Fruit fly (Drosophila melanogaster) whole organism, embryonic: Measurements from ENCODE around the gene CG18213.

Source experiments
- Awh ChIP-seq: fragments of 200-800 bp; sonication (Bioruptor generic); IDR thresholded peaks from 2 replicates; pipeline ENCODE4, ENCODE4 v1.3.6; 2022; ENCODE audit warnings: missing biosample characterization, missing genetic modification characterization
- BEAF-32 ChIP-seq: fragments of 200-800 bp; sonication (Bioruptor generic); optimal IDR thresholded peaks from 3 replicates; lab custom pipeline; 2017; ENCODE audit warnings: missing biosample characterization, missing genetic modification characterization, mild to moderate bottlenecking, moderate library complexity, missing genetic modification reagents
- Bteb2 ChIP-seq: fragments of 200-800 bp; sonication (Bioruptor generic); optimal IDR thresholded peaks from 2 replicates; lab custom pipeline; 2016; ENCODE audit warnings: missing biosample characterization, missing genetic modification characterization
- CG10147 ChIP-seq: fragments of 200-800 bp; sonication (Bioruptor generic); optimal IDR thresholded peaks from 2 replicates; lab custom pipeline; 2019; ENCODE audit warnings: missing biosample characterization, mild to moderate bottlenecking, missing genetic modification characterization, moderate library complexity
- CG11695 ChIP-seq: fragments of 200-800 bp; sonication (Bioruptor generic); IDR thresholded peaks from 3 replicates; pipeline ENCODE4 v1.3.6; 2022; ENCODE audit warnings: missing biosample characterization, missing genetic modification characterization
- CG12236 ChIP-seq: fragments of 200-800 bp; sonication (Bioruptor generic); optimal IDR thresholded peaks from 2 replicates; lab custom pipeline; 2016; ENCODE audit warnings: missing biosample characterization, missing genetic modification characterization
- CG12769 ChIP-seq: fragments of 200-800 bp; sonication (Bioruptor generic); optimal IDR thresholded peaks from 2 replicates; lab custom pipeline; 2019; ENCODE audit warnings: missing biosample characterization, mild to moderate bottlenecking, missing genetic modification characterization, moderate library complexity
- CG14965 ChIP-seq: fragments of 200-800 bp; sonication (Bioruptor generic); optimal IDR thresholded peaks from 2 replicates; lab custom pipeline; 2016; ENCODE audit warnings: missing biosample characterization, missing genetic modification characterization, borderline replicate concordance
- CG1602 ChIP-seq: fragments of 200-800 bp; sonication (Bioruptor generic); optimal IDR thresholded peaks from 3 replicates; lab custom pipeline; 2016; ENCODE audit warnings: missing biosample characterization, missing genetic modification characterization
- CG17829 ChIP-seq: fragments of 200-800 bp; optimal IDR thresholded peaks from 2 replicates; lab custom pipeline; 2019; ENCODE audit warnings: missing biosample characterization, mild to moderate bottlenecking, missing genetic modification characterization, moderate library complexity
- CG18262 ChIP-seq: fragments of 200-800 bp; optimal IDR thresholded peaks from 3 replicates; lab custom pipeline; 2019; ENCODE audit warnings: missing biosample characterization, mild to moderate bottlenecking, missing genetic modification characterization, moderate library complexity
- CG2202 ChIP-seq: fragments of 200-800 bp; sonication (Bioruptor generic); optimal IDR thresholded peaks from 2 replicates; lab custom pipeline; 2018; ENCODE audit warnings: missing biosample characterization, mild to moderate bottlenecking, missing genetic modification characterization
- CG3065 ChIP-seq: fragments of 200-800 bp; sonication (Bioruptor generic); optimal IDR thresholded peaks from 2 replicates; lab custom pipeline; 2016; ENCODE audit warnings: missing biosample characterization, missing genetic modification characterization
- CG32772 ChIP-seq: fragments of 200-800 bp; sonication (Bioruptor generic); IDR thresholded peaks from 2 replicates; pipeline ENCODE4 v1.3.6; 2022; ENCODE audit warnings: missing biosample characterization, missing genetic modification characterization
- CG5953 ChIP-seq: fragments of 200-800 bp; sonication (Bioruptor generic); IDR thresholded peaks from 2 replicates; pipeline ENCODE4 v1.3.6; 2022; ENCODE audit warnings: missing biosample characterization, missing genetic modification characterization
- CG6254 ChIP-seq: fragments of 200-800 bp; sonication (Bioruptor generic); optimal IDR thresholded peaks from 3 replicates; lab custom pipeline; 2017; ENCODE audit warnings: mild to moderate bottlenecking, missing biosample characterization, missing genetic modification reagents, missing genetic modification characterization
- CG6689 ChIP-seq: fragments of 200-800 bp; sonication (Bioruptor generic); IDR thresholded peaks from 2 replicates; pipeline ENCODE4 v1.3.6; 2022; ENCODE audit warnings: missing biosample characterization, missing genetic modification characterization
- CG6854 ChIP-seq: fragments of 200-800 bp; sonication (Bioruptor generic); optimal IDR thresholded peaks from 3 replicates; lab custom pipeline; 2017; ENCODE audit warnings: missing biosample characterization, mild to moderate bottlenecking, missing genetic modification characterization
- CG7372 ChIP-seq: fragments of 200-800 bp; sonication (Bioruptor generic); IDR thresholded peaks from 2 replicates; pipeline ENCODE4 v1.3.6; 2022; ENCODE audit warnings: missing biosample characterization, missing genetic modification characterization
- CG7928 ChIP-seq: fragments of 200-800 bp; sonication (Bioruptor generic); optimal IDR thresholded peaks from 2 replicates; lab custom pipeline; 2017; ENCODE audit warnings: missing biosample characterization, mild to moderate bottlenecking, missing genetic modification characterization
- Camta ChIP-seq: fragments of 200-800 bp; sonication (Bioruptor generic); optimal IDR thresholded peaks from 2 replicates; lab custom pipeline; 2016; ENCODE audit warnings: missing biosample characterization, missing genetic modification characterization
- CoRest ChIP-seq: fragments of 200-800 bp; sonication (Bioruptor generic); optimal IDR thresholded peaks from 3 replicates; lab custom pipeline; 2018; ENCODE audit warnings: missing biosample characterization, mild to moderate bottlenecking, missing genetic modification characterization, moderate library complexity
- Ets65A ChIP-seq: fragments of 200-800 bp; sonication (Bioruptor generic); peaks from one replicate; lab custom pipeline; 2016; ENCODE audit warnings: missing biosample characterization, missing genetic modification characterization
- HmgD ChIP-seq: fragments of 200-800 bp; sonication (Bioruptor generic); optimal IDR thresholded peaks from 3 replicates; lab custom pipeline; 2016; ENCODE audit warnings: missing biosample characterization, missing genetic modification characterization
- Lhr ChIP-seq: fragments of 200-800 bp; sonication (Bioruptor generic); optimal IDR thresholded peaks from 3 replicates; lab custom pipeline; 2017; ENCODE audit warnings: mild to moderate bottlenecking, missing biosample characterization, missing genetic modification reagents, missing genetic modification characterization
- Mad ChIP-seq: fragments of 200-800 bp; sonication (Bioruptor generic); optimal IDR thresholded peaks from 2 replicates; lab custom pipeline; 2016; ENCODE audit warnings: missing biosample characterization, missing genetic modification characterization
- Myb ChIP-seq: fragments of 200-800 bp; sonication (Bioruptor generic); optimal IDR thresholded peaks from 2 replicates; lab custom pipeline; 2016; ENCODE audit warnings: missing biosample characterization, missing genetic modification characterization
- NK7.1 ChIP-seq: fragments of 200-800 bp; sonication (Bioruptor generic); optimal IDR thresholded peaks from 3 replicates; lab custom pipeline; 2016; ENCODE audit warnings: missing biosample characterization, missing genetic modification characterization
- Ravus ChIP-seq: fragments of 200-800 bp; sonication (Bioruptor generic); IDR thresholded peaks from 2 replicates; pipeline ENCODE4 v1.3.6; 2022; ENCODE audit warnings: missing biosample characterization, missing genetic modification characterization
- abd-A ChIP-seq: fragments of 200-800 bp; sonication (Bioruptor generic); optimal IDR thresholded peaks from 3 replicates; lab custom pipeline; 2019; ENCODE audit warnings: missing biosample characterization, mild to moderate bottlenecking, missing genetic modification characterization, moderate library complexity
- ato ChIP-seq: fragments of 200-800 bp; sonication (Bioruptor generic); IDR thresholded peaks from 2 replicates; pipeline ENCODE4 v1.3.6; 2022; ENCODE audit warnings: missing biosample characterization, missing genetic modification characterization; ENCODE audit not compliant: partially characterized antibody
- cad ChIP-seq: fragments of >200 bp; optimal IDR thresholded peaks from 2 replicates; lab custom pipeline; 2017; ENCODE audit warnings: missing biosample characterization, missing genetic modification characterization
- crp ChIP-seq, 2 experiments: fragments of 200-800 bp; sonication (Bioruptor generic); optimal IDR thresholded peaks; 2 replicates in 1 of 2; 3 replicates in 1 of 2; lab custom pipeline; 2017; ENCODE audit warnings: missing biosample characterization in 2 of 2, missing genetic modification characterization in 2 of 2, mild to moderate bottlenecking in 1 of 2, moderate library complexity in 1 of 2
- dmrt11E ChIP-seq: fragments of 200-800 bp; sonication (Bioruptor generic); optimal IDR thresholded peaks from 3 replicates; lab custom pipeline; 2018; ENCODE audit warnings: missing biosample characterization, mild to moderate bottlenecking, missing genetic modification characterization, moderate library complexity
- h ChIP-seq: fragments of >200 bp; optimal IDR thresholded peaks from 2 replicates; lab custom pipeline; 2017
- lola ChIP-seq, 3 experiments: fragments of >200 bp in 2 of 3; fragments of 200-800 bp in 1 of 3; sonication (Bioruptor generic) in 1 of 3; optimal IDR thresholded peaks; 2 replicates each; lab custom pipeline; 2017 to 2019; ENCODE audit warnings: missing biosample characterization in 3 of 3, missing genetic modification characterization in 3 of 3, mild to moderate bottlenecking in 1 of 3, moderate library complexity in 1 of 3
- pan ChIP-seq, 4 experiments: fragments of >200 bp in 3 of 4; fragments of 200-800 bp in 1 of 4; sonication (Bioruptor generic) in 1 of 4; optimal IDR thresholded peaks in 3 of 4; IDR thresholded peaks in 1 of 4; 2 replicates each; pipeline versions ENCODE4 v1.3.6 to Lab custom; 2017 to 2022; ENCODE audit warnings: missing biosample characterization in 2 of 4, missing genetic modification characterization in 2 of 4, mixed read lengths in 1 of 4
- ranshi ChIP-seq: fragments of 200-800 bp; sonication (Bioruptor generic); IDR thresholded peaks from 2 replicates; pipeline ENCODE4 v1.3.6; 2022; ENCODE audit warnings: missing biosample characterization, missing genetic modification characterization
- repo ChIP-seq: fragments of 200-800 bp; sonication (Bioruptor generic); optimal IDR thresholded peaks from 2 replicates; lab custom pipeline; 2016; ENCODE audit warnings: missing biosample characterization, missing genetic modification characterization
- row ChIP-seq: fragments of 200-800 bp; sonication (Bioruptor generic); IDR thresholded peaks from 3 replicates; pipeline ENCODE4 v1.3.6; 2022; ENCODE audit warnings: missing biosample characterization, missing genetic modification characterization
- seq ChIP-seq: fragments of 200-800 bp; sonication (Bioruptor generic); IDR thresholded peaks from 2 replicates; pipeline ENCODE4 v1.3.6; 2022; ENCODE audit warnings: missing biosample characterization, missing genetic modification characterization
- sqz ChIP-seq: fragments of 200-800 bp; sonication (Bioruptor generic); optimal IDR thresholded peaks from 3 replicates; lab custom pipeline; 2018; ENCODE audit warnings: missing biosample characterization, mild to moderate bottlenecking, missing genetic modification characterization
- sug ChIP-seq: fragments of 200-800 bp; optimal IDR thresholded peaks from 2 replicates; lab custom pipeline; 2019; ENCODE audit warnings: missing biosample characterization, mild to moderate bottlenecking, missing genetic modification characterization, moderate library complexity
- tgo ChIP-seq: fragments of 200-800 bp; sonication (Bioruptor generic); IDR thresholded peaks from 3 replicates; pipeline ENCODE4 v1.3.6; 2022; ENCODE audit warnings: missing biosample characterization, missing genetic modification characterization
- tio ChIP-seq: fragments of 200-800 bp; sonication (Bioruptor generic); optimal IDR thresholded peaks from 2 replicates; lab custom pipeline; 2017; ENCODE audit warnings: missing biosample characterization, missing genetic modification characterization, inconsistent platforms
- toy ChIP-seq: fragments of 200-800 bp; sonication (Bioruptor generic); IDR thresholded peaks from 2 replicates; pipeline ENCODE4 v1.3.6; 2022; ENCODE audit warnings: missing biosample characterization, missing genetic modification characterization
- wek ChIP-seq: fragments of 200-800 bp; sonication (Bioruptor generic); optimal IDR thresholded peaks from 3 replicates; lab custom pipeline; 2018; ENCODE audit warnings: missing biosample characterization, mild to moderate bottlenecking, missing genetic modification characterization, moderate library complexity
- wor ChIP-seq: fragments of 200-800 bp; sonication (Bioruptor generic); IDR thresholded peaks from 2 replicates; pipeline ENCODE4 v1.3.6; 2022; ENCODE audit warnings: missing biosample characterization, missing genetic modification characterization
- zen ChIP-seq: fragments of 200-800 bp; sonication (Bioruptor generic); optimal IDR thresholded peaks from 3 replicates; lab custom pipeline; 2018; ENCODE audit warnings: missing biosample characterization, mild to moderate bottlenecking, missing genetic modification characterization, moderate library complexity

Gene CG18213

DNA sequence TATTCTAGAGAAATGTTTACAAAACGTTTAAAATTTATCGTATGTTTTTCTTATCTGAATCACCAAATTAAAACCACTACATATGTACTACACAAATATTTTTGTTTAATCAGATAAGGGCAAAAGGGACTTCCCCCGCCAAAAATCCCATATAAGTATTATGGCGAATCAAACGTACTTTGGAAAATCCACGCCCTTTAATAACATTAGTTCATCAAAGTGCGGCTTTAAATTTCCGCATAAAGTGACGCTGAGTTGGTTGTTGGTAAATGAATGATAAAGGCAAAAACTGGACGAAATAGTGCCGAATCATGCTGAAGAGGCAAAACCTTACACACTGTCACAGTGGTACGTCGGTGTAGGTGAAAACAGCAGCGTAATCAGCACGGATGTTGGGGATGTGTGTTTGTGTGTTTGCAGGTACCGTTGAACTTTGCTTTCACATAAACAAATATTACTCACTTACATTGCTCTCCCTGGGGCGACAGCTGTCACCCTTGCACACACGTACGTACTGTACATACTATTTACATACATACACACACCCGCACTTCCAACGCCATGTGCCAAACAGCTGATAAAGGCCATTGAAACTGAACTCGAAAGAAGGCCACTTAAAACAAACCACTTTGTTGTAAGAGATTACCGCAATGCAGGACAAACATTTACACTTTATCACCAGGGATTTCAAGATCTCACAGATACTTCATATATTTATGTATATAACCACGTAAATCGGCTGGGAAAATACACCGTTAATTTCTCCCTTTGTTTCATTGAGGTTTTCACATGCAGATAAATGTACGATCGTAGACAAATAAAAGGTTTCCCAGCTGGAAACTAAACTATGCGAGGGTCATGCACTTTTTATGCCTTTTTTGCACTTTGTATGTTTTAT is 39.2 kb upstream of the CG18213 start (continued):
- TF ChIP-seq NK7.1 (GFP tag; lab: Kevin White, UChicago), result no peak
- TF ChIP-seq cad (GFP tag; lab: Kevin White, UChicago), result no peak
- no peak for TF ChIP-seq CG11695 (GFP tag; lab: Robert Waterston, UW)
- TF ChIP-seq repo (GFP tag; lab: Kevin White, UChicago), result no peak
- TF ChIP-seq CG3065 (GFP tag; lab: Kevin White, UChicago), result no peak
- TF ChIP-seq CG32772 (GFP tag; lab: Robert Waterston, UW), result no peak
- TF ChIP-seq seq, result peak; percentile 7; the same call in 1 of the 2 replicates
- peak in 1 of 3 experiments; percentile 18 for TF ChIP-seq lola (GFP tag; optimal IDR thresholded peaks at IDR 0.05; lab: Kevin White, UChicago)
- TF ChIP-seq tgo (GFP tag; lab: Robert Waterston, UW), result no peak
- TF ChIP-seq pan (optimal IDR thresholded peaks at IDR 0.05; lab: Kevin White, UChicago), result no peak
- TF ChIP-seq pan (GFP tag; optimal IDR thresholded peaks at IDR 0.05 in 1 of 2, IDR thresholded peaks at IDR 0.05 in 1 of 2), result peak in 1 of 2 experiments; percentile 38
- no peak for TF ChIP-seq toy (GFP tag; lab: Robert Waterston, UW)
- no peak for TF ChIP-seq abd-A
- no peak for TF ChIP-seq CG12236 (GFP tag; lab: Kevin White, UChicago)
- TF ChIP-seq sug (tag; lab: Kevin White, UChicago), result peak; percentile 86
- no peak for TF ChIP-seq CG7928
- TF ChIP-seq Lhr (GFP tag; lab: Kevin White, UChicago), result no peak
- no peak for TF ChIP-seq Camta
- TF ChIP-seq Bteb2 (GFP tag; lab: Kevin White, UChicago), result no peak
- TF ChIP-seq CG10147 (GFP tag; lab: Kevin White, UChicago), result no peak
- no peak for TF ChIP-seq Myb (GFP tag; lab: Kevin White, UChicago)
- no peak for TF ChIP-seq Ravus (GFP tag; lab: Robert Waterston, UW)
- TF ChIP-seq CG14965 (GFP tag; lab: Kevin White, UChicago), result no peak
- TF ChIP-seq CG12769, result peak; percentile 69
- no peak for TF ChIP-seq Mad
- TF ChIP-seq wor (GFP tag; lab: Robert Waterston, UW), result no peak
- TF ChIP-seq CG18262, result no peak
- TF ChIP-seq CG2202 (tag; lab: Kevin White, UChicago), result peak; percentile 39
- TF ChIP-seq ranshi, result peak; percentile 18; the same call in 1 of the 2 replicates
- no peak for TF ChIP-seq ato (GFP tag; lab: Robert Waterston, UW)
- TF ChIP-seq tio (GFP tag; lab: Kevin White, UChicago), result no peak
- no peak for TF ChIP-seq CG6689 (GFP tag; lab: Robert Waterston, UW)
- no peak for TF ChIP-seq CG7372 (GFP tag; lab: Robert Waterston, UW)
- TF ChIP-seq sqz (GFP tag; lab: Kevin White, UChicago), result no peak
- no peak for TF ChIP-seq HmgD (GFP tag; lab: Kevin White, UChicago)
- no peak for TF ChIP-seq BEAF-32 (GFP tag; lab: Kevin White, UChicago)
- TF ChIP-seq CoRest (tag; lab: Kevin White, UChicago), result peak; percentile 32
- peak; percentile 49 for TF ChIP-seq Awh (GFP tag; lab: Robert Waterston, UW)
- TF ChIP-seq row, result peak; percentile 29; the same call in 1 of the 3 replicates
- peak; percentile 29 for TF ChIP-seq CG6254
- no peak for TF ChIP-seq zen (tag; lab: Kevin White, UChicago)
- TF ChIP-seq CG1602 (GFP tag; lab: Kevin White, UChicago), result no peak
- TF ChIP-seq wek, result peak; percentile 73
- TF ChIP-seq h, result no peak
- TF ChIP-seq CG6854 (GFP tag; lab: Kevin White, UChicago), result no peak
- TF ChIP-seq dmrt11E (tag; lab: Kevin White, UChicago), result peak; percentile 34
- peak in 1 of 2 experiments; percentile 71 for TF ChIP-seq crp (GFP tag; optimal IDR thresholded peaks at IDR 0.05; lab: Kevin White, UChicago)
- TF ChIP-seq CG17829 (tag; lab: Kevin White, UChicago), result no peak
- no peak for TF ChIP-seq Ets65A (GFP tag; lab: Kevin White, UChicago)
- no peak for TF ChIP-seq CG5953
